Worm (Caenorhabditis elegans) whole organism, late embryonic: ENCODE results near the gene Y54G2A.77.
"Not testable (repeated sequence)": the region's sequence is repeated elsewhere in the genome, so short reads cannot be mapped to it uniquely, and the experiment has no call there.

ENCODE experiments used
- C38D4.7 ChIP-seq: fragments of 200-800 bp; sonication (Bioruptor generic); optimal IDR thresholded peaks from 2 replicates; lab custom pipeline; 2018; ENCODE audit warnings: mild to moderate bottlenecking, missing genetic modification characterization, moderate library complexity, missing compliant biosample characterization
- F13H6.1 ChIP-seq: sonication (generic microtip); optimal IDR thresholded peaks from 2 replicates; lab custom pipeline; 2016; ENCODE audit warnings: missing genetic modification characterization, missing compliant biosample characterization
- K09A11.1 ChIP-seq: sonication (generic microtip); optimal IDR thresholded peaks from 2 replicates; lab custom pipeline; 2017; ENCODE audit warnings: antibody characterized with exemption, mild to moderate bottlenecking, missing genetic modification characterization, missing compliant biosample characterization; ENCODE audit not compliant: insufficient read depth
- T23F11.4 ChIP-seq: fragments of 200-800 bp; sonication (Bioruptor generic); optimal IDR thresholded peaks from 2 replicates; lab custom pipeline; 2018; ENCODE audit warnings: mild to moderate bottlenecking, missing genetic modification characterization, missing compliant biosample characterization
- ahr-1 ChIP-seq: sonication (generic microtip); optimal IDR thresholded peaks from 2 replicates; lab custom pipeline; 2016; ENCODE audit warnings: missing genetic modification characterization, missing compliant biosample characterization
- ama-1 ChIP-seq: fragments of 150-350 bp; optimal IDR thresholded peaks from 2 replicates; lab custom pipeline; 2014
- ceh-14 ChIP-seq: sonication (generic microtip); optimal IDR thresholded peaks from 2 replicates; lab custom pipeline; 2016; ENCODE audit warnings: missing genotype, missing genetic modification characterization, missing compliant biosample characterization
- ceh-18 ChIP-seq: sonication (generic microtip); optimal IDR thresholded peaks from 2 replicates; lab custom pipeline; 2016; ENCODE audit warnings: missing genetic modification characterization, missing compliant biosample characterization
- ceh-19 ChIP-seq: fragments of 200-800 bp; sonication (Bioruptor generic); optimal IDR thresholded peaks from 2 replicates; lab custom pipeline; 2018; ENCODE audit warnings: mild to moderate bottlenecking, missing genetic modification characterization, missing compliant biosample characterization
- ceh-2 ChIP-seq: sonication (generic microtip); optimal IDR thresholded peaks from 2 replicates; lab custom pipeline; 2016; ENCODE audit warnings: missing genotype, missing genetic modification characterization, missing compliant biosample characterization
- ceh-22 ChIP-seq: sonication (generic microtip); optimal IDR thresholded peaks from 2 replicates; lab custom pipeline; 2017; ENCODE audit warnings: missing biosample characterization, missing genetic modification characterization
- ceh-31 ChIP-seq: sonication (generic microtip); optimal IDR thresholded peaks from 2 replicates; lab custom pipeline; 2016; ENCODE audit warnings: missing genetic modification characterization, missing compliant biosample characterization
- ceh-48 ChIP-seq: sonication (generic microtip); optimal IDR thresholded peaks from 2 replicates; lab custom pipeline; 2016; ENCODE audit warnings: missing genetic modification characterization, inconsistent platforms, missing compliant biosample characterization
- ceh-6 ChIP-seq: fragments of 200-800 bp; sonication (Bioruptor generic); optimal IDR thresholded peaks from 2 replicates; lab custom pipeline; 2018; ENCODE audit warnings: mild to moderate bottlenecking, missing genetic modification characterization, missing compliant biosample characterization
- ceh-9 ChIP-seq: sonication (generic microtip); optimal IDR thresholded peaks from 2 replicates; lab custom pipeline; 2016; ENCODE audit warnings: mild to moderate bottlenecking, missing genetic modification characterization, inconsistent platforms, missing compliant biosample characterization
- che-1 ChIP-seq: sonication (generic microtip); optimal IDR thresholded peaks from 2 replicates; lab custom pipeline; 2016; ENCODE audit warnings: mild to moderate bottlenecking, missing genetic modification characterization, missing compliant biosample characterization
- dmd-4 ChIP-seq: sonication (generic microtip); optimal IDR thresholded peaks from 2 replicates; lab custom pipeline; 2016; ENCODE audit warnings: borderline replicate concordance, missing genetic modification characterization, missing compliant biosample characterization
- dve-1 ChIP-seq: sonication (generic microtip); optimal IDR thresholded peaks from 2 replicates; lab custom pipeline; 2017; ENCODE audit warnings: antibody characterized with exemption, mild to moderate bottlenecking, missing genetic modification characterization, missing compliant biosample characterization
- ets-4 ChIP-seq: sonication (generic microtip); optimal IDR thresholded peaks from 2 replicates; lab custom pipeline; 2016; ENCODE audit warnings: missing genetic modification characterization, missing compliant biosample characterization
- eyg-1 ChIP-seq: sonication (generic microtip); optimal IDR thresholded peaks from 2 replicates; lab custom pipeline; 2016; ENCODE audit warnings: missing genotype, missing genetic modification characterization, missing compliant biosample characterization
- fkh-10 ChIP-seq: fragments of 150-350 bp; optimal IDR thresholded peaks from 2 replicates; lab custom pipeline; 2014; ENCODE audit warnings: missing biosample characterization, missing genetic modification reagents, missing genetic modification characterization
- fkh-6 ChIP-seq: sonication (generic microtip); optimal IDR thresholded peaks from 2 replicates; lab custom pipeline; 2016; ENCODE audit warnings: missing genetic modification characterization, missing compliant biosample characterization
- gmeb-2 ChIP-seq: sonication (generic microtip); optimal IDR thresholded peaks from 2 replicates; lab custom pipeline; 2016; ENCODE audit warnings: missing genetic modification characterization, inconsistent platforms, missing compliant biosample characterization
- hlh-13 ChIP-seq: fragments of 200-800 bp; sonication (Bioruptor generic); optimal IDR thresholded peaks from 2 replicates; lab custom pipeline; 2018; ENCODE audit warnings: mild to moderate bottlenecking, missing genetic modification characterization, missing compliant biosample characterization
- hlh-30 ChIP-seq: sonication (generic microtip); optimal IDR thresholded peaks from 2 replicates; lab custom pipeline; 2017; ENCODE audit warnings: antibody characterized with exemption, missing genetic modification characterization, missing compliant biosample characterization; ENCODE audit not compliant: insufficient read depth
- hlh-6 ChIP-seq: sonication (generic microtip); optimal IDR thresholded peaks from 2 replicates; lab custom pipeline; 2016; ENCODE audit warnings: missing genotype, missing genetic modification characterization, missing compliant biosample characterization
- hlh-8 ChIP-seq: sonication (generic microtip); optimal IDR thresholded peaks from 2 replicates; lab custom pipeline; 2016; ENCODE audit warnings: missing genotype, missing genetic modification characterization, missing compliant biosample characterization
- lim-6 ChIP-seq: sonication (generic microtip); optimal IDR thresholded peaks from 2 replicates; lab custom pipeline; 2016; ENCODE audit warnings: missing genetic modification characterization, missing compliant biosample characterization
- lin-11 ChIP-seq: fragments of 200-800 bp; sonication (Bioruptor generic); optimal IDR thresholded peaks from 2 replicates; lab custom pipeline; 2018; ENCODE audit warnings: mild to moderate bottlenecking, missing genetic modification characterization, missing compliant biosample characterization
- mec-3 ChIP-seq: sonication (generic microtip); optimal IDR thresholded peaks from 2 replicates; lab custom pipeline; 2016; ENCODE audit warnings: borderline replicate concordance, missing genetic modification characterization, missing compliant biosample characterization
- nfya-1 ChIP-seq: sonication (generic microtip); optimal IDR thresholded peaks from 2 replicates; lab custom pipeline; 2017; ENCODE audit warnings: missing genetic modification characterization, mild to moderate bottlenecking, missing compliant biosample characterization, antibody characterized with exemption, moderate library complexity
- npax-4 ChIP-seq: sonication (generic microtip); optimal IDR thresholded peaks from 2 replicates; lab custom pipeline; 2016; ENCODE audit warnings: missing genetic modification characterization, missing compliant biosample characterization
- pat-9 ChIP-seq: fragments of 200-800 bp; sonication (Bioruptor generic); optimal IDR thresholded peaks from 2 replicates; lab custom pipeline; 2018; ENCODE audit warnings: mild to moderate bottlenecking, missing genetic modification characterization, moderate library complexity, missing compliant biosample characterization
- pqm-1 ChIP-seq: sonication (generic microtip); optimal IDR thresholded peaks from 2 replicates; lab custom pipeline; 2016; ENCODE audit warnings: missing genetic modification characterization, missing compliant biosample characterization
- rnt-1 ChIP-seq: sonication (generic microtip); optimal IDR thresholded peaks from 2 replicates; lab custom pipeline; 2016; ENCODE audit warnings: missing genetic modification characterization, missing compliant biosample characterization
- sdc-2 ChIP-seq: sonication (generic microtip); optimal IDR thresholded peaks from 2 replicates; lab custom pipeline; 2016; ENCODE audit warnings: missing genotype, missing genetic modification characterization, missing compliant biosample characterization
- sox-4 ChIP-seq: sonication (generic microtip); optimal IDR thresholded peaks from 2 replicates; lab custom pipeline; 2017; ENCODE audit warnings: mild to moderate bottlenecking, missing genetic modification characterization, inconsistent platforms, missing compliant biosample characterization
- tbx-2 ChIP-seq: sonication (generic microtip); optimal IDR thresholded peaks from 2 replicates; lab custom pipeline; 2016; ENCODE audit warnings: missing genetic modification characterization, missing compliant biosample characterization
- ttx-3 ChIP-seq: sonication (generic microtip); optimal IDR thresholded peaks from 2 replicates; lab custom pipeline; 2016; ENCODE audit warnings: missing genetic modification reagents, missing genetic modification characterization, missing compliant biosample characterization
- unc-3 ChIP-seq, 2 experiments: fragments of 200-800 bp in 1 of 2; sonication (Bioruptor generic) in 1 of 2; sonication (generic microtip) in 1 of 2; conservative IDR thresholded peaks in 1 of 2; optimal IDR thresholded peaks in 1 of 2; 2 replicates each; pipeline versions ENCODE4 v1.3.6 to Lab custom; 2016 to 2022; ENCODE audit warnings: missing compliant biosample characterization in 2 of 2, missing genetic modification characterization in 2 of 2, missing genetic modification reagents in 1 of 2
- unc-42 ChIP-seq: sonication (generic microtip); optimal IDR thresholded peaks from 2 replicates; lab custom pipeline; 2016; ENCODE audit warnings: missing genotype, missing genetic modification characterization, missing compliant biosample characterization
- unc-55 ChIP-seq: sonication (generic microtip); optimal IDR thresholded peaks from 2 replicates; lab custom pipeline; 2017; ENCODE audit warnings: missing biosample characterization, missing genetic modification reagents, missing genetic modification characterization
- zip-5 ChIP-seq: sonication (generic microtip); optimal IDR thresholded peaks from 2 replicates; lab custom pipeline; 2016; ENCODE audit warnings: missing genetic modification characterization, missing compliant biosample characterization
- ztf-16 ChIP-seq: sonication (generic microtip); optimal IDR thresholded peaks from 2 replicates; lab custom pipeline; 2017; ENCODE audit warnings: missing genetic modification characterization, missing compliant biosample characterization

Y54G2A.77 gene

DNA sequence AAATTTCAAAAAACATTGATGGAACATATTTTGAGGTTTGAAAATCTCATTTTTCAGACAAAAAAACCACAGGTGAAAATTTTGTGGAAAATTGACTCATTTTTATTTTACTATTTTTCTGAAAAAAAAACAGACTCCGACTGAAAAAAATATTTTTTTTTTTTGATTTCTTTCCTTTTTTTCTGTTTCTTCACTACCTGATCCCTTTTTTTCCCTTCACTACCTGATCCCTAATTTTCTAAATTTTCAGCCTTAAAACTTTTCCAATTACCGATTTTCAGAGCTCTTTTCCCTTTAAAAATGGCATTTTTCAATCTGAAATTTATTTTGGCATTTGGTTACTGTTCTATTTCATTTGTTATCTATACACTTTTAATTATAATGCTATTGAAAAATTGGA lies at the start of gene Y54G2A.77:
Gene Y54G2A.77 (plus strand): TSS at position 301 of the 400 bp plus-strand sequence.
- TF ChIP-seq unc-55 (no peak), lim-6 (tag; lab: Kevin White, UChicago) (no peak), npax-4 (tag; lab: Kevin White, UChicago) (no peak), dve-1 (tag; lab: Kevin White, UChicago) (no peak), rnt-1 (tag; lab: Kevin White, UChicago) (no peak), fkh-6 (tag; lab: Kevin White, UChicago) (no peak), T23F11.4 (no peak), dmd-4 (no peak), ets-4 (tag; lab: Kevin White, UChicago) (no peak), unc-3 (GFP tag; conservative IDR thresholded peaks at IDR 0.05; lab: Robert Waterston, UW) (no peak), unc-3 (tag; optimal IDR thresholded peaks at IDR 0.05; lab: Kevin White, UChicago) (no peak), ceh-2 (tag; lab: Kevin White, UChicago) (no peak)

DNA sequence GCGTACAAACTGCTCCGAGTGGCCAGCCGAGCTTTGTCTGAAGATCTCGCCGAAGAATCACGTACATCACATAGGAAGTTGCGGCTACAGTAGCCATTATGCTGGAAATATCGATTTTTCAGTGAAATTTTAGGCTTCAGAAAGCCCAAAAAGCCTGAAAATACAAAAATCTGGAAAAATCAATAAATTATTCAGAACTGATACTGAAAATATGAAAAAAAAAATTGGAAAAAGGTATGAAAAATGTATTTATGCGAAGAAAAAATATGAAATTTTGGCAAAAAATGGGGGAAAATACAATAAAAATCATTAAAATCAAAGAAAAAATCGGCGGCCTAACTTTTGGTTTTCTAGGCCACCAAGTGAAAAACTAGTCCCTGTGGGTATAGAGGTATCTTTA lies 49.5 kb upstream of the Y54G2A.77 start, which contains the start of gene Y94H6A.12:
Gene Y94H6A.12 (minus strand): TSS at position 101 of the 400 bp plus-strand sequence.
- TF ChIP-seq hlh-8 (tag; lab: Kevin White, UChicago) (no peak), npax-4 (tag; lab: Kevin White, UChicago) (no peak), lin-11 (no peak), ceh-6 (GFP tag; lab: Kevin White, UChicago) (no peak), unc-42 (tag; lab: Kevin White, UChicago) (no peak), ceh-48 (tag; lab: Kevin White, UChicago) (no peak), ceh-18 (no peak), pat-9 (no peak), fkh-10 (no peak), ama-1 (lab: Kevin White, UChicago) (no peak), ceh-14 (tag; lab: Kevin White, UChicago) (no peak), che-1 (tag; lab: Kevin White, UChicago) (no peak), ceh-19 (no peak), zip-5 (no peak), eyg-1 (no peak), pqm-1 (tag; lab: Kevin White, UChicago) (no peak), ceh-22 (tag; lab: Kevin White, UChicago) (no peak), hlh-13 (no peak), sdc-2 (no peak), mec-3 (tag; lab: Kevin White, UChicago) (no peak)

DNA sequence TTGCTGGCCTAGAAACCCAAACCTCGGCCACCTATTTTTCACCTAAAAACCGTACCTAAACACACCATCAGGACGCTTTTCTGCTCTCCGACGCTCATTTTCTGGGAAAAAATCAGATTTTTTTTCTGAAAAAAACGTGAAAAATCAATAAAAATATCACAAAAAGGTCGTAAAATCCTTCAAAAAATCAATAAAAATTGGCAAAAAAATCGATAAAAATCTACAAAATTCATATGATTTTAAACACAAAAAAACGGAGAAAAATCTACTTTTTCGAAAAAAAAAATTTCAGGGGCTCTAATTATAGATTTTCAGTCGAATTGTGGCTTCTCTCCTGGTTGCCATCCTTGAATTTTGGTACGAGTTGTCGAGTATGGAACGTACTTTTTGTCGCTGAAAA lies 46.0 kb upstream of the Y54G2A.77 start, which contains the start of gene Y94H6A.7:
Gene Y94H6A.7 (minus strand): TSS at position 101 of the 400 bp plus-strand sequence.
- not testable (repeated sequence) for TF ChIP-seq ceh-14 (tag; lab: Kevin White, UChicago); tbx-2; lin-11

DNA sequence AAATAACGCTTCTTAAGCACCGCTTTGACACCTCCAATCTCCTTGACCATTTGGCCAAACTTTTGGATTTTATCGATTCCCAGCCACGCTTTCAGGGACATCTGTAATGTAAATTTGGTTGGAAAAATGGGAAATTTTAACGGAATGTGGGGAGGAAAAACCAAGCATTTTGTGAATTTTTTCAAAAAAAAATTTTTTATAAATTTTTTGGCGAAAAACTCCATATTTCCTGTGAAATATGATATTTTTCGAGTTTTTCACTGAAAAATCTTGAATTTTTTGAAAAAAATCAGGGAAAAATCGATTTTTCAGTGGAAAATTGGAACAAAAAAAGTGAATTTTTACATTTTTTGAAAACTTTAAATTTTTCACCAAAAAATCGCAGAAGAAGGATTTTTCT lies 42.7 kb upstream of the Y54G2A.77 start, which contains the start of gene ndua-12:
Gene ndua-12 (minus strand): TSS at position 101 of the 400 bp plus-strand sequence.
- not testable (repeated sequence) for TF ChIP-seq ztf-16 (tag; lab: Kevin White, UChicago); tbx-2; ceh-14 (tag; lab: Kevin White, UChicago)

DNA sequence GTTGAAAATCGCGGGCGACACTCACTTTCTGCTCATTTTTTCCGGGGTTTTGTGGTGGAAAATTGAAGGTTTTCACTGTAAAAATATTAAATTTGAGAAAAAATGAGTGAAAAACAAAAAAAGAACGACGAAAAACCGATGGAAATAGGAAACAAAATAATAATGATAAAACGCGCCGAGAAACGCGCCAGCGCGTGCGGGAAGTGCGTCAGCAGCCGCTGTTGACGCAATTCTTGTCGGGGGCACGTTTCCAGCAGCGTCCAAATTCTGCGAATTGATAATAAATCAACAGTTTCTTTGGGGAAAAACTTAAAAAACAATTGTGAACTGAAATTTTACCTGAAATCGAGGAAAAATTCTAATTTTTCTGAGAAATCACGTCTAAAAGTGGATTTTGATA lies 36.7 kb upstream of the Y54G2A.77 start, which contains the start of gene ubxn-2:
Gene ubxn-2 (minus strand): TSS at position 36 of the 400 bp plus-strand sequence.
- TF ChIP-seq fkh-10 (no peak), ttx-3 (tag; lab: Kevin White, UChicago) (no peak), K09A11.1 (tag; lab: Kevin White, UChicago) (no peak), F13H6.1 (tag; lab: Kevin White, UChicago) (no peak), unc-42 (tag; lab: Kevin White, UChicago) (peak; percentile 24), gmeb-2 (tag; lab: Kevin White, UChicago) (peak; percentile 8), C38D4.7 (GFP tag; lab: Kevin White, UChicago) (no peak), sox-4 (tag; lab: Kevin White, UChicago) (peak; percentile 4), ceh-2 (tag; lab: Kevin White, UChicago) (peak; percentile 41), npax-4 (tag; lab: Kevin White, UChicago) (no peak), hlh-6 (tag; lab: Kevin White, UChicago) (no peak), ceh-9 (no peak), nfya-1 (tag; lab: Kevin White, UChicago) (peak; percentile 40), rnt-1 (tag; lab: Kevin White, UChicago) (peak; percentile 0), ceh-31 (tag; lab: Kevin White, UChicago) (peak; percentile 45), hlh-30 (tag; lab: Kevin White, UChicago) (no peak), unc-3 (GFP tag; conservative IDR thresholded peaks at IDR 0.05; lab: Robert Waterston, UW) (0 out of 2 replicates have a peak, but pooled peaks have one; percentile 7), unc-3 (tag; optimal IDR thresholded peaks at IDR 0.05; lab: Kevin White, UChicago) (no peak), zip-5 (no peak), ahr-1 (tag; lab: Kevin White, UChicago) (no peak), sdc-2 (no peak)
